Worm (Caenorhabditis elegans) whole organism, L2 larva: Measurements from ENCODE around the gene zig-3.

Source experiments
- ceh-82 ChIP-seq: fragments of 150-350 bp; optimal IDR thresholded peaks from 2 replicates; lab custom pipeline; 2014; ENCODE audit warnings: missing biosample characterization, missing genetic modification characterization
- lin-13 ChIP-seq: fragments of 150-350 bp; optimal IDR thresholded peaks from 2 replicates; lab custom pipeline; 2014; ENCODE audit warnings: missing biosample characterization, missing genetic modification reagents, missing genetic modification characterization
- nhr-6 ChIP-seq: fragments of 150-350 bp; optimal IDR thresholded peaks from 2 replicates; lab custom pipeline; 2014; ENCODE audit warnings: missing biosample characterization, missing genetic modification characterization
- sma-3 ChIP-seq: sonication (generic microtip); optimal IDR thresholded peaks from 2 replicates; lab custom pipeline; 2016; ENCODE audit warnings: missing genetic modification reagents, missing genetic modification characterization, missing compliant biosample characterization
- snpc-4 ChIP-seq: fragments of 150-350 bp; optimal IDR thresholded peaks from 2 replicates; lab custom pipeline; 2014; ENCODE audit warnings: missing biosample characterization, missing genetic modification characterization
- unc-62 ChIP-seq: fragments of 150-350 bp; optimal IDR thresholded peaks from 2 replicates; lab custom pipeline; 2014; ENCODE audit warnings: missing biosample characterization, missing genetic modification reagents, missing genetic modification characterization
- zag-1 ChIP-seq: fragments of 150-350 bp; optimal IDR thresholded peaks from 2 replicates; lab custom pipeline; 2014; ENCODE audit warnings: missing biosample characterization, missing genetic modification characterization
- ztf-11 ChIP-seq: sonication (generic microtip); optimal IDR thresholded peaks from 2 replicates; lab custom pipeline; 2017; ENCODE audit warnings: missing biosample characterization, missing genetic modification characterization

DNA sequence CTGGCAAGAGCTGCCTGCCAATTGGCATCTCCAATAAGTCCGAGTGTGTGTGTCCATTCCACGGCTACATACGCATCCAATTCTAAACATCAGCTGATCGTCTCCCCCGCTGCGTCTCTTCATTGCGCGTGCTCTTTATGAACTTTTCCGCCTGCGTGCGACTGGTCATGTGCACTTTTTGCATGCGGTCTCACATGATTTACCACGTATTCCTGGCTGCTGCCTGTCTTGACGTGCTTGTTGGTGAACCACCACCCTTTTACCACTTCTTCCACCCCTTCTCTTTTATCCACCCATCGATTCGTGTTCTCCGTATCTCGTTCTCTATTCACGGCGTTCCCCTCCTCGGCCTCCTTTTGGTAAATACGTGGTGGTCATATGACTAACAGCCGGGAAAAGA is 21.0 kb downstream of the zig-3 start:
- no peak for TF ChIP-seq unc-62 (GFP tag; lab: Kevin White, UChicago)
- TF ChIP-seq zag-1 (tag; lab: Kevin White, UChicago), result peak; percentile 71
- TF ChIP-seq lin-13 (GFP tag; lab: Kevin White, UChicago), result peak; percentile 67
- TF ChIP-seq sma-3 (GFP tag; lab: Kevin White, UChicago), result peak; percentile 74
- TF ChIP-seq nhr-6 (tag; lab: Kevin White, UChicago), result peak; percentile 77
- no peak for TF ChIP-seq ztf-11 (tag; lab: Kevin White, UChicago)
- TF ChIP-seq ceh-82 (tag; lab: Kevin White, UChicago), result no peak
- TF ChIP-seq snpc-4 (tag; lab: Kevin White, UChicago), result no peak
